Worm (Caenorhabditis elegans) whole organism, mixed stage, embryonic: ENCODE results near the gene irld-52.
A peak's percentile ranks its signal among the peaks of the same experiment; 100 is the strongest.
"Not testable (repeated sequence)": the region's sequence is repeated elsewhere in the genome, so short reads cannot be mapped to it uniquely, and the experiment has no call there.

Experiments used
- bed-3 ChIP-seq: fragments of 200-800 bp; sonication (Bioruptor generic); optimal IDR thresholded peaks from 3 replicates; lab custom pipeline; 2018; ENCODE audit warnings: mild to moderate bottlenecking, missing genetic modification characterization, moderate library complexity, missing compliant biosample characterization
- ceh-43 ChIP-seq: fragments of 200-800 bp; sonication (Bioruptor generic); optimal IDR thresholded peaks from 2 replicates; lab custom pipeline; 2018; ENCODE audit warnings: mild to moderate bottlenecking, missing genetic modification characterization, moderate library complexity, missing compliant biosample characterization
- ceh-83 ChIP-seq: fragments of 200-800 bp; sonication (Bioruptor generic); optimal IDR thresholded peaks from 2 replicates; lab custom pipeline; 2018; ENCODE audit warnings: mild to moderate bottlenecking, missing genetic modification characterization, missing compliant biosample characterization
- ces-1 ChIP-seq: fragments of 150-350 bp; optimal IDR thresholded peaks from 2 replicates; lab custom pipeline; 2014; ENCODE audit warnings: missing biosample characterization, missing genetic modification reagents, missing genetic modification characterization
- cnd-1 ChIP-seq: fragments of 200-800 bp; sonication (Bioruptor generic); optimal IDR thresholded peaks from 2 replicates; lab custom pipeline; 2018; ENCODE audit warnings: mild to moderate bottlenecking, missing genetic modification characterization, missing compliant biosample characterization
- drap-1 ChIP-seq: fragments of 200-800 bp; sonication (Bioruptor generic); optimal IDR thresholded peaks from 3 replicates; lab custom pipeline; 2018; ENCODE audit warnings: mild to moderate bottlenecking, missing genetic modification characterization, missing compliant biosample characterization
- elt-1 ChIP-seq: sonication (generic microtip); optimal IDR thresholded peaks from 2 replicates; lab custom pipeline; 2017; ENCODE audit warnings: missing genetic modification characterization, mild to moderate bottlenecking, missing compliant biosample characterization, antibody characterized with exemption, moderate library complexity, borderline replicate concordance; ENCODE audit not compliant: insufficient read depth
- elt-3 ChIP-seq: fragments of 150-350 bp; optimal IDR thresholded peaks from 2 replicates; lab custom pipeline; 2014; ENCODE audit warnings: missing biosample characterization, missing genetic modification characterization
- lin-32 ChIP-seq: fragments of 200-800 bp; sonication (Bioruptor generic); optimal IDR thresholded peaks from 2 replicates; lab custom pipeline; 2018; ENCODE audit warnings: mild to moderate bottlenecking, missing genetic modification characterization, missing compliant biosample characterization
- lsy-2 ChIP-seq: fragments of 150-350 bp; optimal IDR thresholded peaks from 2 replicates; lab custom pipeline; 2014; ENCODE audit warnings: missing biosample characterization, missing genetic modification characterization
- mab-5 ChIP-seq: fragments of 150-350 bp; optimal IDR thresholded peaks from 2 replicates; lab custom pipeline; 2014; ENCODE audit warnings: missing biosample characterization, missing genetic modification characterization
- mep-1 ChIP-seq: fragments of 150-350 bp; optimal IDR thresholded peaks from 2 replicates; lab custom pipeline; 2017; ENCODE audit warnings: missing biosample characterization, missing genetic modification reagents, missing genetic modification characterization, inconsistent platforms
- mls-2 ChIP-seq: sonication (generic microtip); optimal IDR thresholded peaks from 2 replicates; lab custom pipeline; 2016; ENCODE audit warnings: mild to moderate bottlenecking, missing genetic modification characterization, moderate library complexity, missing compliant biosample characterization
- nhr-12 ChIP-seq: fragments of 150-350 bp; optimal IDR thresholded peaks from 2 replicates; lab custom pipeline; 2014; ENCODE audit warnings: missing biosample characterization, missing genetic modification characterization
- nhr-2 ChIP-seq: fragments of 150-350 bp; optimal IDR thresholded peaks from 2 replicates; lab custom pipeline; 2014; ENCODE audit warnings: missing biosample characterization, missing genetic modification characterization
- nhr-237 ChIP-seq: fragments of 150-350 bp; optimal IDR thresholded peaks from 2 replicates; lab custom pipeline; 2014; ENCODE audit warnings: missing biosample characterization, missing genetic modification characterization
- nhr-28 ChIP-seq: fragments of 150-350 bp; optimal IDR thresholded peaks from 2 replicates; lab custom pipeline; 2014; ENCODE audit warnings: missing biosample characterization, missing genetic modification characterization
- nhr-76 ChIP-seq: sonication (generic microtip); optimal IDR thresholded peaks from 2 replicates; lab custom pipeline; 2017; ENCODE audit warnings: missing biosample characterization, missing genetic modification characterization
- pha-4 ChIP-seq: fragments of 150-350 bp; optimal IDR thresholded peaks from 2 replicates; lab custom pipeline; 2018; ENCODE audit warnings: missing biosample characterization, missing genetic modification reagents, missing genetic modification characterization
- sem-2 ChIP-seq: fragments of 200-800 bp; sonication (Bioruptor generic); optimal IDR thresholded peaks from 2 replicates; lab custom pipeline; 2018; ENCODE audit warnings: mild to moderate bottlenecking, missing genetic modification characterization, missing compliant biosample characterization
- snpc-4 ChIP-seq: fragments of 150-350 bp; optimal IDR thresholded peaks from 2 replicates; lab custom pipeline; 2014; ENCODE audit warnings: missing biosample characterization, missing genetic modification characterization
- sptf-1 ChIP-seq: sonication (generic microtip); optimal IDR thresholded peaks from 2 replicates; lab custom pipeline; 2017; ENCODE audit warnings: mild to moderate bottlenecking, missing genetic modification characterization, moderate library complexity, missing compliant biosample characterization
- tbx-8 ChIP-seq: fragments of 200-800 bp; sonication (Bioruptor generic); optimal IDR thresholded peaks from 2 replicates; lab custom pipeline; 2018; ENCODE audit warnings: mild to moderate bottlenecking, missing genetic modification characterization, moderate library complexity, missing compliant biosample characterization
- unc-120 ChIP-seq: sonication (generic microtip); optimal IDR thresholded peaks from 2 replicates; lab custom pipeline; 2017; ENCODE audit warnings: missing genetic modification characterization, missing compliant biosample characterization; ENCODE audit not compliant: poor library complexity, severe bottlenecking
- unc-39 ChIP-seq: fragments of 150-350 bp; optimal IDR thresholded peaks from 2 replicates; lab custom pipeline; 2014; ENCODE audit warnings: missing biosample characterization, missing genetic modification characterization
- unc-62 ChIP-seq: fragments of 150-350 bp; optimal IDR thresholded peaks from 2 replicates; lab custom pipeline; 2014; ENCODE audit warnings: missing biosample characterization, missing genetic modification reagents, missing genetic modification characterization
- zip-8 ChIP-seq: fragments of 150-350 bp; optimal IDR thresholded peaks from 2 replicates; lab custom pipeline; 2014; ENCODE audit warnings: missing biosample characterization, missing genetic modification characterization
- ztf-11 ChIP-seq: fragments of 150-350 bp; optimal IDR thresholded peaks from 2 replicates; lab custom pipeline; 2014; ENCODE audit warnings: missing biosample characterization, missing genetic modification characterization

irld-52 gene

ce11 chrV:15803748-15804147 lies 24.3 kb downstream of the irld-52 start, which contains the start of gene T26E4.18:
Gene T26E4.18 (minus strand): TSS chrV:15803848.
- not testable (repeated sequence) for TF ChIP-seq sem-2 (GFP tag; lab: Kevin White, UChicago); elt-3 (tag; lab: Kevin White, UChicago); snpc-4

ce11 chrV:15807420-15807819 lies 27.9 kb downstream of the irld-52 start, which contains the start of gene srsx-38:
Gene srsx-38 (minus strand): TSS chrV:15807520.
- not testable (repeated sequence) for TF ChIP-seq mab-5; unc-120; ces-1 (GFP tag; lab: Kevin White, UChicago)

DNA sequence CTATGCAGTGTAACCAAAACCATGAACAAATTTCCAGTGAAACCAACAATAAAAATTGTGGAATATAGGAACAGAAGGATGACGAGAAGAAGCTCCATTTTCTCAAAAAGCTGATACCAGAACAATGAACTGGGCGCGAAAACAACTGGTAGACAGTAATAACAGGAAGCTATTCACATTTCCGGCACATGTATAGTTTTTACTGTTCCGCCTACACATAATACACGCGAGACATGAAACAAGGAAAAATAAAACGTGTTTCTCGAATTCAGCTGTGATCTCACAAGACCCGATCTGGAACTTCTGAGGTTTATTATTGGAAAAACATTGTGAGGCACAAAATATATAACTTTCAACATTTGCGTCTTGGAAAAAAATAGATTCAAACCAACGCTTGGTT lies 30.1 kb downstream of the irld-52 start, which contains the start of gene srsx-36:
srsx-36 (minus strand) TSS at position 101 of the 400 bp plus-strand sequence.
- no peak for TF ChIP-seq lin-32 (GFP tag; lab: Kevin White, UChicago)
- TF ChIP-seq mab-5: no peak
- TF ChIP-seq sptf-1 (tag; lab: Kevin White, UChicago): no peak
- TF ChIP-seq nhr-12: no peak
- TF ChIP-seq, all 35 proteins: peak for 0

DNA sequence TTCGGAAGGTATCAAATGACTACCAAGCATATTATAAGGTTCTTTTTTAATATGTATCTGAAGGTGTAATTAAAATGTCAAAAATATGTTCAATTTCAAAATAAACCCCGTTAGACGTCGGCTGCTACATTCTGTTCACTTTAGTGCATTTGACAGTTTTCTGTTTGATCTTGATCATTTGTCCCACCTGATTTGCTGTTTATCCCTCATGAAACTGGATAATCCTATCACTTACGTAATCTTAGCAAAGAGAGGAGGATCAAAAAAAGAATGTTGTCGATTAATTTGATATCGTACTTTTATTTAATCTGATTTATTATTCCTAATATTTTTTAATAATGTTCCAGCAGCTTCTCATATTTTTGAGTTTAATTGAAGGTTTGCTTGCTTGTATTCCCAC lies 31.0 kb downstream of the irld-52 start, which contains the start of gene F54B8.1:
F54B8.1 (plus strand) TSS at position 301 of the 400 bp plus-strand sequence.
- TF ChIP-seq mab-5 (no peak), lin-32 (GFP tag; lab: Kevin White, UChicago) (no peak), elt-3 (tag; lab: Kevin White, UChicago) (no peak), bed-3 (GFP tag; lab: Kevin White, UChicago) (no peak), mls-2 (tag; lab: Kevin White, UChicago) (no peak), nhr-12 (no peak), sptf-1 (tag; lab: Kevin White, UChicago) (no peak), unc-39 (tag; lab: Kevin White, UChicago) (no peak), lsy-2 (tag; lab: Kevin White, UChicago) (no peak), unc-62 (GFP tag; lab: Kevin White, UChicago) (no peak), nhr-2 (tag; lab: Kevin White, UChicago) (no peak), ces-1 (GFP tag; lab: Kevin White, UChicago) (no peak), sem-2 (GFP tag; lab: Kevin White, UChicago) (no peak), mep-1 (tag; lab: Kevin White, UChicago) (no peak), unc-120 (no peak)
- TF ChIP-seq, all 35 proteins: peak for 0

- TF ChIP-seq lin-32 (GFP tag; lab: Kevin White, UChicago); sptf-1 (tag; lab: Kevin White, UChicago); nhr-28: not testable (repeated sequence)
Measured at ce11 chrV:15811982-15812381, 32.5 kb downstream of the irld-52 start, which contains the start of gene nhr-282. Gene nhr-282 (plus strand): TSS chrV:15812282.

DNA sequence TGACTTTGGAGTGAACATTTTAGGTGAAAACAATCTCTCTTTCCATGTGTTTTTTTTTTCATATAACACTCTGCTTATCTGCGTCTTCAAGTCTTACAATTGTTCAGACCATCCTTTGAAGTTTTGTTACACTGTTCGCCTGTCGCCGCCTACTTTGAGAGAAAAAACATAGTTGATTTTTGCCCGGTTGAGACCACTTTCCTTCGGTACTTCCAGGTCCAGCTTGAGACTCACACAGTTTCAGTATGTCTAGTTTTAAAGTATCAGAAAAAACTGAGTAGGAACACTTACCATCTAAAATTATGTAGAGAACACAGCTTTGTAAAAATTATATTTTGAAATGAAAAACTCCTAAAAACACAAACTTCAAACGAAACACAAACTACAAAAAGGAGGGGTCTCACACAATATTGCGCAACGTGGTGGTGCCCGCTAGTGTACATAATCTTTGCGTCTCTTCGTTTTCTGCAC lies 36.5 kb downstream of the irld-52 start, which contains the start of the genes fbxa-69 and F54B8.4:
fbxa-69 (minus strand) TSS at position 10 of the 471 bp plus-strand sequence.
F54B8.4 (plus strand) TSS at position 421 of the 471 bp plus-strand sequence.
- TF ChIP-seq mab-5 (no peak), nhr-237 (tag; lab: Kevin White, UChicago) (no peak), zip-8 (tag; lab: Kevin White, UChicago) (peak; percentile 19), ztf-11 (no peak), tbx-8 (GFP tag; lab: Kevin White, UChicago) (no peak)
- TF ChIP-seq, all 35 proteins: peak for 1

DNA sequence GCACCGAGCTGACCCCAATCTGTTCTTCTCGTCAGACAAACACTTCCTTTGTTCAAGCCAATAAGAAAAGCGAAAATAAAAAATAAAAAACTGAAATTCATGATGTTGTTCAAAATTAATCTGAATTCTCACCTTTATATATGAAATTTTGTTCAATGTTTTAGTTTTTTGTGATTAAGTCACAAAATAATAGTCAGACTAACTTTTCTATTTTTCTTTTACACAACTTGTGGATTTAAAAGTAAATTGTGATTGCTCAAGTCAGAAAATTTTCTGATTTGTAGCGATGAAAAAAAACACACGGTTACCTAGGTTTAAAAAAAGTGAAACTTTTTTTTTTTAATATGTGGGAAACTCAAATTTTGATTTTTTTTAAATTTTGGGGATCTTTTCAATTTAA lies 38.3 kb downstream of the irld-52 start, which contains the start of gene abf-3:
abf-3 (minus strand) TSS at position 101 of the 400 bp plus-strand sequence.
- TF ChIP-seq ceh-43 (GFP tag; lab: Kevin White, UChicago) (no peak), cnd-1 (tag; lab: Kevin White, UChicago) (no peak), unc-120 (no peak), elt-3 (tag; lab: Kevin White, UChicago) (no peak), nhr-12 (no peak), bed-3 (GFP tag; lab: Kevin White, UChicago) (no peak), pha-4 (tag; lab: Kevin White, UChicago) (no peak), elt-1 (no peak), ceh-83 (GFP tag; lab: Kevin White, UChicago) (no peak), drap-1 (no peak), nhr-76 (tag; lab: Kevin White, UChicago) (no peak)
- TF ChIP-seq, all 35 proteins: peak for 0
